Worm (Caenorhabditis elegans) whole organism, mixed stage, embryonic: ENCODE data around the gene T28C12.15.

ENCODE experiments used
- blmp-1 ChIP-seq: fragments of 150-350 bp; optimal IDR thresholded peaks from 2 replicates; lab custom pipeline; 2014; ENCODE audit warnings: missing biosample characterization, missing genetic modification characterization
- ceh-83 ChIP-seq: fragments of 200-800 bp; sonication (Bioruptor generic); optimal IDR thresholded peaks from 2 replicates; lab custom pipeline; 2018; ENCODE audit warnings: mild to moderate bottlenecking, missing genetic modification characterization, missing compliant biosample characterization
- ces-1 ChIP-seq: fragments of 150-350 bp; optimal IDR thresholded peaks from 2 replicates; lab custom pipeline; 2014; ENCODE audit warnings: missing biosample characterization, missing genetic modification reagents, missing genetic modification characterization
- elt-1 ChIP-seq: sonication (generic microtip); optimal IDR thresholded peaks from 2 replicates; lab custom pipeline; 2017; ENCODE audit warnings: missing genetic modification characterization, mild to moderate bottlenecking, missing compliant biosample characterization, antibody characterized with exemption, moderate library complexity, borderline replicate concordance; ENCODE audit not compliant: insufficient read depth
- flh-1 ChIP-seq: fragments of 200-800 bp; sonication (Bioruptor generic); optimal IDR thresholded peaks from 2 replicates; lab custom pipeline; 2018; ENCODE audit warnings: mild to moderate bottlenecking, missing genetic modification characterization, moderate library complexity, missing compliant biosample characterization
- lsy-2 ChIP-seq: fragments of 150-350 bp; optimal IDR thresholded peaks from 2 replicates; lab custom pipeline; 2014; ENCODE audit warnings: missing biosample characterization, missing genetic modification characterization
- mab-5 ChIP-seq: fragments of 150-350 bp; optimal IDR thresholded peaks from 2 replicates; lab custom pipeline; 2014; ENCODE audit warnings: missing biosample characterization, missing genetic modification characterization
- nhr-12 ChIP-seq: fragments of 150-350 bp; optimal IDR thresholded peaks from 2 replicates; lab custom pipeline; 2014; ENCODE audit warnings: missing biosample characterization, missing genetic modification characterization
- nhr-237 ChIP-seq: fragments of 150-350 bp; optimal IDR thresholded peaks from 2 replicates; lab custom pipeline; 2014; ENCODE audit warnings: missing biosample characterization, missing genetic modification characterization
- nhr-28 ChIP-seq: fragments of 150-350 bp; optimal IDR thresholded peaks from 2 replicates; lab custom pipeline; 2014; ENCODE audit warnings: missing biosample characterization, missing genetic modification characterization
- nhr-76 ChIP-seq: sonication (generic microtip); optimal IDR thresholded peaks from 2 replicates; lab custom pipeline; 2017; ENCODE audit warnings: missing biosample characterization, missing genetic modification characterization
- sem-2 ChIP-seq: fragments of 200-800 bp; sonication (Bioruptor generic); optimal IDR thresholded peaks from 2 replicates; lab custom pipeline; 2018; ENCODE audit warnings: mild to moderate bottlenecking, missing genetic modification characterization, missing compliant biosample characterization
- ztf-11 ChIP-seq: fragments of 150-350 bp; optimal IDR thresholded peaks from 2 replicates; lab custom pipeline; 2014; ENCODE audit warnings: missing biosample characterization, missing genetic modification characterization

DNA sequence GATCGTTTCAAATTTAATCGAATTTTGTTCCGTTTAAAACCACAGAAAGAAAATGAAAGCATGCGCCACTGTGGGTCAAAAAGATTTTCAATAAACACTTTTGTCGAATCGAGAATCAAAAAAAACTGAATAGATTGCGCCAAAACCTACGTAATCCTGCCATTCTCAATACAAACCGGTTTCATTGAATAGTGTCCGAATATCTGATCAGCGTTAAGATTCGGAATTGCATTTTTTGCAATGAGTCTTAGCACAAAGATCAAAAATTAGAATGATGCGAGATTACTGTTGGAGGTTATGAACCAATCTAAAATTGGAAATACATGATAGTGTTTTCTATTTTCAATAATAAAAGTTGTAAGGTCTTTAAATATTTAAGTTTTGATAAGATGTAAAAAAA, 3.7 kb downstream of the T28C12.15 start:
- TF ChIP-seq mab-5 (no peak), nhr-237 (tag; lab: Kevin White, UChicago) (no peak), sem-2 (GFP tag; lab: Kevin White, UChicago) (no peak), ztf-11 (tag; lab: Kevin White, UChicago) (no peak), nhr-76 (tag; lab: Kevin White, UChicago) (no peak), ceh-83 (GFP tag; lab: Kevin White, UChicago) (no peak), nhr-28 (no peak), nhr-12 (tag; lab: Kevin White, UChicago) (no peak), lsy-2 (tag; lab: Kevin White, UChicago) (no peak), flh-1 (GFP tag; lab: Kevin White, UChicago) (no peak), elt-1 (tag; lab: Kevin White, UChicago) (no peak), ces-1 (GFP tag; lab: Kevin White, UChicago) (no peak), blmp-1 (tag; lab: Kevin White, UChicago) (no peak)
